Fruit fly (Drosophila melanogaster) whole organism, embryonic: Measurements from ENCODE around the gene TMEM216.

Experiments
- Bdp1 ChIP-seq: fragments of 200-800 bp; sonication (Bioruptor generic); optimal IDR thresholded peaks from 3 replicates; lab custom pipeline; 2016; ENCODE audit warnings: missing biosample characterization, missing genetic modification characterization
- BtbVII ChIP-seq: fragments of 200-800 bp; sonication (Bioruptor generic); optimal IDR thresholded peaks from 3 replicates; lab custom pipeline; 2017; ENCODE audit warnings: missing biosample characterization, mild to moderate bottlenecking, missing genetic modification characterization
- C15 ChIP-seq: fragments of 200-800 bp; sonication (Bioruptor generic); IDR thresholded peaks from 3 replicates; pipeline ENCODE4 v1.3.6; 2022; ENCODE audit warnings: missing biosample characterization, missing genetic modification characterization
- CG10321 ChIP-seq: fragments of 200-800 bp; sonication (Bioruptor generic); IDR thresholded peaks from 2 replicates; pipeline ENCODE4 v1.3.6; 2022; ENCODE audit warnings: missing biosample characterization, missing genetic modification characterization
- CG10431 ChIP-seq: fragments of 200-800 bp; sonication (Bioruptor generic); optimal IDR thresholded peaks from 3 replicates; lab custom pipeline; 2018; ENCODE audit warnings: missing biosample characterization, mild to moderate bottlenecking, missing genetic modification characterization
- CG11093 ChIP-seq: fragments of 200-800 bp; sonication (Bioruptor generic); IDR thresholded peaks from 3 replicates; pipeline ENCODE4 v1.3.6; 2022; ENCODE audit warnings: missing biosample characterization, missing genetic modification characterization
- CG12104 ChIP-seq: fragments of 200-800 bp; sonication (Bioruptor generic); optimal IDR thresholded peaks from 3 replicates; lab custom pipeline; 2016; ENCODE audit warnings: missing biosample characterization, missing genetic modification characterization
- CG12659 ChIP-seq: fragments of 200-800 bp; sonication (Bioruptor generic); optimal IDR thresholded peaks from 3 replicates; lab custom pipeline; 2017; ENCODE audit warnings: mild to moderate bottlenecking, missing biosample characterization, missing genetic modification reagents, missing genetic modification characterization
- CG33213 ChIP-seq: fragments of 200-800 bp; sonication (Bioruptor generic); optimal IDR thresholded peaks from 3 replicates; lab custom pipeline; 2016; ENCODE audit warnings: missing biosample characterization, missing genetic modification characterization
- CG4282 ChIP-seq: fragments of 200-800 bp; sonication (Bioruptor generic); optimal IDR thresholded peaks from 2 replicates; lab custom pipeline; 2016; ENCODE audit warnings: missing biosample characterization, missing genetic modification characterization
- CG4328 ChIP-seq: fragments of 200-800 bp; sonication (Bioruptor generic); optimal IDR thresholded peaks from 3 replicates; lab custom pipeline; 2017; ENCODE audit warnings: missing biosample characterization, missing genetic modification reagents, missing genetic modification characterization
- CG6854 ChIP-seq: fragments of 200-800 bp; sonication (Bioruptor generic); optimal IDR thresholded peaks from 3 replicates; lab custom pipeline; 2017; ENCODE audit warnings: missing biosample characterization, mild to moderate bottlenecking, missing genetic modification characterization
- CG8359 ChIP-seq: fragments of 200-800 bp; sonication (Bioruptor generic); optimal IDR thresholded peaks from 2 replicates; lab custom pipeline; 2017; ENCODE audit warnings: missing biosample characterization, mild to moderate bottlenecking, missing genetic modification characterization, borderline replicate concordance
- CG8765 ChIP-seq: fragments of 200-800 bp; sonication (Bioruptor generic); IDR thresholded peaks from 2 replicates; pipeline ENCODE4 v1.3.6; 2022; ENCODE audit warnings: missing biosample characterization, missing genetic modification characterization
- CG9797 ChIP-seq: fragments of 200-800 bp; sonication (Bioruptor generic); optimal IDR thresholded peaks from 3 replicates; lab custom pipeline; 2018; ENCODE audit warnings: missing biosample characterization, mild to moderate bottlenecking, missing genetic modification characterization
- CG9876 ChIP-seq: fragments of 200-800 bp; sonication (Bioruptor generic); optimal IDR thresholded peaks from 2 replicates; lab custom pipeline; 2016; ENCODE audit warnings: missing biosample characterization, missing genetic modification characterization
- CHES-1-like ChIP-seq: fragments of 200-800 bp; sonication (Bioruptor generic); optimal IDR thresholded peaks from 2 replicates; lab custom pipeline; 2016; ENCODE audit warnings: missing biosample characterization, missing genetic modification characterization
- Dll ChIP-seq: fragments of 200-800 bp; sonication (Bioruptor generic); IDR thresholded peaks from 4 replicates; pipeline ENCODE4 v1.3.6; 2022; ENCODE audit warnings: missing biosample characterization, missing genetic modification characterization; ENCODE audit not compliant: partially characterized antibody
- Doc3 ChIP-seq: fragments of 200-800 bp; sonication (Bioruptor generic); IDR thresholded peaks from 3 replicates; pipeline ENCODE4 v1.3.6; 2022; ENCODE audit warnings: missing biosample characterization, missing genetic modification characterization; ENCODE audit not compliant: partially characterized antibody
- Dp ChIP-seq: fragments of 200-800 bp; sonication (Bioruptor generic); optimal IDR thresholded peaks from 2 replicates; lab custom pipeline; 2018; ENCODE audit warnings: missing biosample characterization, mild to moderate bottlenecking, missing genetic modification characterization, moderate library complexity
- H2.0 ChIP-seq: fragments of 200-800 bp; sonication (Bioruptor generic); IDR thresholded peaks from 2 replicates; pipeline ENCODE4 v1.3.6; 2022; ENCODE audit warnings: missing biosample characterization, missing genetic modification characterization
- Hand ChIP-seq: fragments of 200-800 bp; sonication (Bioruptor generic); optimal IDR thresholded peaks from 2 replicates; lab custom pipeline; 2017; ENCODE audit warnings: mild to moderate bottlenecking, missing biosample characterization, missing genetic modification reagents, missing genetic modification characterization
- Hmx ChIP-seq: fragments of 200-800 bp; sonication (Bioruptor generic); optimal IDR thresholded peaks from 2 replicates; lab custom pipeline; 2016; ENCODE audit warnings: missing biosample characterization, missing genetic modification characterization
- Mad ChIP-seq: fragments of 200-800 bp; sonication (Bioruptor generic); optimal IDR thresholded peaks from 2 replicates; lab custom pipeline; 2016; ENCODE audit warnings: missing biosample characterization, missing genetic modification characterization
- PHDP ChIP-seq: fragments of 200-800 bp; sonication (Bioruptor generic); optimal IDR thresholded peaks from 3 replicates; lab custom pipeline; 2018; ENCODE audit warnings: missing biosample characterization, mild to moderate bottlenecking, missing genetic modification characterization, moderate library complexity
- Sry-δ ChIP-seq: fragments of 200-800 bp; sonication (Bioruptor generic); optimal IDR thresholded peaks from 2 replicates; lab custom pipeline; 2016; ENCODE audit warnings: missing biosample characterization, missing genetic modification characterization
- ash1 ChIP-seq: fragments of 200-800 bp; sonication (Bioruptor generic); optimal IDR thresholded peaks from 2 replicates; lab custom pipeline; 2018; ENCODE audit warnings: missing biosample characterization, mild to moderate bottlenecking, missing genetic modification characterization
- az2 ChIP-seq: fragments of 200-800 bp; sonication (Bioruptor generic); optimal IDR thresholded peaks from 3 replicates; lab custom pipeline; 2016; ENCODE audit warnings: missing biosample characterization, missing genetic modification characterization
- disco-r ChIP-seq: fragments of 200-800 bp; sonication (Bioruptor generic); optimal IDR thresholded peaks from 2 replicates; lab custom pipeline; 2016; ENCODE audit warnings: missing biosample characterization, missing genetic modification characterization
- dpn ChIP-seq, 2 experiments: fragments of 200-800 bp; sonication (Bioruptor generic); optimal IDR thresholded peaks; 3 replicates each; lab custom pipeline; 2016; ENCODE audit warnings: missing biosample characterization in 2 of 2, missing genetic modification characterization in 2 of 2
- ewg ChIP-seq: fragments of 200-800 bp; sonication (Bioruptor generic); optimal IDR thresholded peaks from 3 replicates; lab custom pipeline; 2017; ENCODE audit warnings: mild to moderate bottlenecking, missing biosample characterization, missing genetic modification reagents, missing genetic modification characterization
- gsb-n ChIP-seq: fragments of 200-800 bp; sonication (Bioruptor generic); optimal IDR thresholded peaks from 3 replicates; lab custom pipeline; 2018; ENCODE audit warnings: missing biosample characterization, mild to moderate bottlenecking, missing genetic modification characterization
- ham ChIP-seq: fragments of 200-800 bp; sonication (Bioruptor generic); IDR thresholded peaks from 2 replicates; pipeline ENCODE4 v1.3.6; 2022; ENCODE audit warnings: missing biosample characterization, missing genetic modification characterization
- hb ChIP-seq: fragments of 200-800 bp; sonication (Bioruptor generic); IDR thresholded peaks from 3 replicates; pipeline ENCODE4 v1.3.6; 2022; ENCODE audit warnings: missing biosample characterization, missing genetic modification characterization; ENCODE audit not compliant: partially characterized antibody
- insv ChIP-seq, 2 experiments: fragments of 200-800 bp; sonication (Bioruptor generic); optimal IDR thresholded peaks; 3 replicates each; lab custom pipeline; 2016 to 2018; ENCODE audit warnings: missing biosample characterization in 2 of 2, missing genetic modification characterization in 2 of 2
- jing ChIP-seq: fragments of 200-800 bp; sonication (Bioruptor generic); optimal IDR thresholded peaks from 2 replicates; lab custom pipeline; 2018; ENCODE audit warnings: missing biosample characterization, mild to moderate bottlenecking, missing genetic modification characterization
- kay ChIP-seq: fragments of 200-800 bp; sonication (Bioruptor generic); optimal IDR thresholded peaks from 2 replicates; lab custom pipeline; 2016; ENCODE audit warnings: missing biosample characterization, missing genetic modification characterization
- org-1 ChIP-seq: fragments of 200-800 bp; sonication (Bioruptor generic); optimal IDR thresholded peaks from 2 replicates; lab custom pipeline; 2017; ENCODE audit warnings: missing biosample characterization, missing genetic modification characterization
- otp ChIP-seq: fragments of 200-800 bp; sonication (Bioruptor generic); IDR thresholded peaks from 3 replicates; pipeline ENCODE4, ENCODE4 v1.3.6; 2022; ENCODE audit warnings: missing biosample characterization, missing genetic modification characterization
- prd ChIP-seq, 3 experiments: fragments of >200 bp in 2 of 3; fragments of 200-800 bp in 1 of 3; sonication (Bioruptor generic) in 1 of 3; optimal IDR thresholded peaks in 2 of 3; IDR thresholded peaks in 1 of 3; 2 replicates in 2 of 3; 3 replicates in 1 of 3; pipeline versions ENCODE4 v1.3.6 to Lab custom; 2017 to 2022; ENCODE audit warnings: missing biosample characterization in 1 of 3, missing genetic modification characterization in 1 of 3
- ro ChIP-seq: fragments of 200-800 bp; sonication (Bioruptor generic); IDR thresholded peaks from 2 replicates; pipeline ENCODE4 v1.3.6; 2022; ENCODE audit warnings: missing biosample characterization, missing genetic modification characterization
- run ChIP-seq: fragments of 200-800 bp; sonication (Bioruptor generic); optimal IDR thresholded peaks from 3 replicates; lab custom pipeline; 2018; ENCODE audit warnings: missing biosample characterization, mild to moderate bottlenecking, missing genetic modification characterization
- seq ChIP-seq: fragments of 200-800 bp; sonication (Bioruptor generic); IDR thresholded peaks from 2 replicates; pipeline ENCODE4 v1.3.6; 2022; ENCODE audit warnings: missing biosample characterization, missing genetic modification characterization
- shn ChIP-seq: fragments of 200-800 bp; sonication (Bioruptor generic); optimal IDR thresholded peaks from 3 replicates; lab custom pipeline; 2016; ENCODE audit warnings: missing biosample characterization, missing genetic modification characterization
- sqz ChIP-seq: fragments of 200-800 bp; sonication (Bioruptor generic); optimal IDR thresholded peaks from 3 replicates; lab custom pipeline; 2018; ENCODE audit warnings: missing biosample characterization, mild to moderate bottlenecking, missing genetic modification characterization
- tin ChIP-seq: fragments of 200-800 bp; sonication (Bioruptor generic); optimal IDR thresholded peaks from 3 replicates; lab custom pipeline; 2016; ENCODE audit warnings: missing biosample characterization, missing genetic modification characterization
- trem ChIP-seq: fragments of 200-800 bp; optimal IDR thresholded peaks from 3 replicates; lab custom pipeline; 2019; ENCODE audit warnings: missing biosample characterization, mild to moderate bottlenecking, missing genetic modification characterization, moderate library complexity
- vfl ChIP-seq: fragments of 200-800 bp; sonication (Bioruptor generic); optimal IDR thresholded peaks from 2 replicates; lab custom pipeline; 2016; ENCODE audit warnings: missing biosample characterization, missing genetic modification characterization

Gene TMEM216

dm6 chr3R:8670529-8671491 is 45.2 kb upstream of the TMEM216 start, which contains the start of gene p (continued):
- TF ChIP-seq tin: peak; percentile 43
- no peak for TF ChIP-seq hb
- TF ChIP-seq CG11093 (GFP tag; lab: Robert Waterston, UW): no peak
- TF ChIP-seq BtbVII: peak; percentile 61
- no peak for TF ChIP-seq gsb-n (tag; lab: Kevin White, UChicago)
- TF ChIP-seq dpn (GFP tag; optimal IDR thresholded peaks at IDR 0.05; lab: Kevin White, UChicago): peak; percentile 36 to 45
- TF ChIP-seq Sry-δ (GFP tag; lab: Kevin White, UChicago): no peak
- TF ChIP-seq ash1 (GFP tag; lab: Kevin White, UChicago): no peak
- TF ChIP-seq shn (GFP tag; lab: Kevin White, UChicago): peak; percentile 39
- TF ChIP-seq Dp (GFP tag; lab: Kevin White, UChicago): no peak
- TF ChIP-seq org-1 (GFP tag; lab: Kevin White, UChicago): peak; percentile 9
- no peak for TF ChIP-seq H2.0 (GFP tag; lab: Robert Waterston, UW)
- TF ChIP-seq Hmx (GFP tag; lab: Kevin White, UChicago): no peak
- TF ChIP-seq Hand (GFP tag; lab: Kevin White, UChicago): peak; percentile 5
- no peak for TF ChIP-seq CG4328 (GFP tag; lab: Kevin White, UChicago)
- no peak for TF ChIP-seq CG9797 (GFP tag; lab: Kevin White, UChicago)
- no peak for TF ChIP-seq vfl (GFP tag; lab: Kevin White, UChicago)
- TF ChIP-seq disco-r (GFP tag; lab: Kevin White, UChicago): no peak
- no peak for TF ChIP-seq CG8765
- no peak for TF ChIP-seq ro (GFP tag; lab: Robert Waterston, UW)
- peak; percentile 56 for TF ChIP-seq kay (GFP tag; lab: Kevin White, UChicago)
- no peak for TF ChIP-seq ewg
- TF ChIP-seq insv (GFP tag; optimal IDR thresholded peaks at IDR 0.05; lab: Kevin White, UChicago): peak in 1 of 2 experiments; percentile 23
- peak; percentile 27 for TF ChIP-seq CG9876 (GFP tag; lab: Kevin White, UChicago)
- no peak for TF ChIP-seq Doc3 (GFP tag; lab: Robert Waterston, UW)
- peak; percentile 44 for TF ChIP-seq Bdp1 (GFP tag; lab: Kevin White, UChicago)
- no peak for TF ChIP-seq otp (GFP tag; lab: Robert Waterston, UW)
- peak; percentile 6 for TF ChIP-seq CG33213 (GFP tag; lab: Kevin White, UChicago)
- no peak; the same call in 1 of the 2 replicates for TF ChIP-seq seq (GFP tag; lab: Robert Waterston, UW)
- no peak for TF ChIP-seq CG12104
- TF ChIP-seq CG4282 (GFP tag; lab: Kevin White, UChicago): no peak
- no peak for TF ChIP-seq prd (optimal IDR thresholded peaks at IDR 0.05; lab: Kevin White, UChicago)
- TF ChIP-seq prd (GFP tag; IDR thresholded peaks at IDR 0.05; lab: Robert Waterston, UW): peak; percentile 37; the same call in 1 of the 3 replicates
- TF ChIP-seq Dll (GFP tag; lab: Robert Waterston, UW): 0 out of 4 replicates have a peak, but pooled peaks have one; percentile 18
- TF ChIP-seq jing: no peak
- TF ChIP-seq CG8359 (GFP tag; lab: Kevin White, UChicago): peak; percentile 37
- TF ChIP-seq CG10431 (GFP tag; lab: Kevin White, UChicago): peak; percentile 59
- TF ChIP-seq C15: no peak
- TF ChIP-seq az2: peak; percentile 26
- no peak for TF ChIP-seq CG6854
- peak; percentile 43 for TF ChIP-seq CG12659 (GFP tag; lab: Kevin White, UChicago)
- peak; percentile 68 for TF ChIP-seq run (tag; lab: Kevin White, UChicago)
- peak; percentile 56 for TF ChIP-seq PHDP
- peak; percentile 19 for TF ChIP-seq trem
- TF ChIP-seq CG10321 (GFP tag; lab: Robert Waterston, UW): peak; percentile 63; the same call in 1 of the 2 replicates
- TF ChIP-seq sqz (GFP tag; lab: Kevin White, UChicago): peak; percentile 89
- TF ChIP-seq Mad (GFP tag; lab: Kevin White, UChicago): no peak
- TF ChIP-seq ham (GFP tag; lab: Robert Waterston, UW): no peak
- peak; percentile 10 for TF ChIP-seq CHES-1-like (GFP tag; lab: Kevin White, UChicago)
